Worm (Caenorhabditis elegans): ENCODE results near the gene srh-17.

srh-17 gene

DNA sequence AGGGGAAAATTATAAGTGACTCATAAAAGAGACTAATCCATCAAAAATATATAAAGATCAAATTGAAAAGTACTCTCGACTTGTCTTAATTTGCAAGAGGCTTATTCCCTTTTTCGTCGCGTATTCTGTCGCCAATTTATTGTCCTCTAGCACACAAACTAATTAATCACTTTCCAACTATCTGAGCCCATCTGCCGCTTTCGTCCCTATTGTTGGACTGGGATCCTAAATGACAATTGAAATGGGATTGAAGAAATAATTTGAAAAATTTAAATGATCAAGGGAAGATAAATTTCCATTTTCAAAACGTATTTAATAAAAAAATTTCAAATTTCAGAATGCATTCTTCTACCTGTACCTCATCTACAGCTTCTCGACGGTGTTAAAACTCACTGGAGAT is 10.5 kb upstream of the srh-17 start:
- TF ChIP-seq ztf-4 (tag; optimal IDR thresholded peaks at IDR 0.05), result no peak
- TF ChIP-seq efl-1 (optimal IDR thresholded peaks at IDR 0.05), result no peak
- peak in 1 of 2 experiments; percentile 78 for TF ChIP-seq efl-1 (GFP tag; optimal IDR thresholded peaks at IDR 0.05 in 1 of 2)
- TF ChIP-seq sup-37 (GFP tag; optimal IDR thresholded peaks at IDR 0.05), result no peak
- peak in 1 of 2 experiments; percentile 19 for TF ChIP-seq ztf-11 (tag; optimal IDR thresholded peaks at IDR 0.05)
- TF ChIP-seq fos-1 (tag; optimal IDR thresholded peaks at IDR 0.05), result no peak
- TF ChIP-seq C34B4.2 (tag; optimal IDR thresholded peaks at IDR 0.05), result no peak

DNA sequence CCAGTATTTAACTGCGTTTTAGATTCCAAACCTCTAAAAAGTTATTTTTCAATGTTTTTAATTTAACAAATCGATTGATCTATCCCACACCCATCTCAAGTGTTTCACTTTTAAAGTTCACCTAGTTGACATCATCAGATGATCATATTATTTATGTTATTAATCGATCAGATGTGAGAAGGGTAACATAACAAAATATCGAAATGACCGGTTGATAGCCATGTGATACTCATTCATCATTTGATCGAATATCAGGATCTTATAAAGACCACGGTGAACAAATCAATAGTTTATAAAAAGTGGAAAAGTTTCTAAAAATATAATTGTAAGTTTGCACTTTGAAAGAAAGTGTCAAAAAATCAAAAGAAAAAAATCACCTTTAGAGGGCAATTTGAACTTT is 5.4 kb upstream of the srh-17 start:
- no peak for TF ChIP-seq nhr-19 (GFP tag; conservative IDR thresholded peaks at IDR 0.05)
- TF ChIP-seq nhr-237 (tag; optimal IDR thresholded peaks at IDR 0.05), result no peak
- TF ChIP-seq nhr-90 (tag; optimal IDR thresholded peaks at IDR 0.05; ENCODE audit: poor library complexity), result no peak
- TF ChIP-seq lin-35 (GFP tag; optimal IDR thresholded peaks at IDR 0.05), result peak in 1 of 2 experiments; percentile 26
- no peak for TF ChIP-seq pag-3 (tag; optimal IDR thresholded peaks at IDR 0.05; ENCODE audit: borderline replicate concordance, insufficient read depth)
- no peak for TF ChIP-seq jun-1 (tag; optimal IDR thresholded peaks at IDR 0.05)
- no peak for TF ChIP-seq unc-62 (GFP tag; optimal IDR thresholded peaks at IDR 0.05)
- no peak for TF ChIP-seq ets-5 (GFP tag; IDR thresholded peaks at IDR 0.05)
- TF ChIP-seq sptf-1 (tag; optimal IDR thresholded peaks at IDR 0.05), result no peak
- TF ChIP-seq aly-2 (tag; optimal IDR thresholded peaks at IDR 0.05), result no peak
- peak in 1 of 6 experiments; percentile 53 for TF ChIP-seq elt-3 (tag; optimal IDR thresholded peaks at IDR 0.05)
- TF ChIP-seq ceh-63 (GFP tag; optimal IDR thresholded peaks at IDR 0.05), result no peak
- no peak for TF ChIP-seq tbx-2 (tag; optimal IDR thresholded peaks at IDR 0.05)
- TF ChIP-seq blmp-1 (tag; optimal IDR thresholded peaks at IDR 0.05), result peak; percentile 48
- peak in 1 of 2 experiments; percentile 15 for TF ChIP-seq lsy-2 (tag; optimal IDR thresholded peaks at IDR 0.05)

DNA sequence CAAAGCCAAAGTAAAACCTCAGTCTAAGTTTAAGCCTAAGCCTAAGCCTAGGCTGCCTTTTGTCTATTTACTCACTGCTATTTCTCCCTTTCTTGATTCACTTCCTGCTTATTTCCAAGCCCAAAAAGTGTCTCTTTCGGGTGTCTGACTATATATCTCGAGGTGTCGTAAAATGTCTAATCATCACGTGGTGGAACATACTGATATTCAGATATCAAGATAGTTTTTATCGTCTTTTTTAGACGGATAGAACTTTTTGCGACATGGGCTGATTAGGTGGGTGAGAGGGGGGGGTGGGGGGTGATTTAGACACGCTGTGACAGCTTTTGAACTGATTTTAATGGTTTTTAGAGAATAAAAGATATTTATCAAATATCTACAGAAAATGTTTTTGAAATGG is 4.1 kb upstream of the srh-17 start:
- TF ChIP-seq sup-37 (GFP tag; optimal IDR thresholded peaks at IDR 0.05), result no peak
- TF ChIP-seq C16A3.4 (tag; optimal IDR thresholded peaks at IDR 0.05), result no peak
- no peak for TF ChIP-seq C04F5.9 (tag; optimal IDR thresholded peaks at IDR 0.05)
- no peak for TF ChIP-seq snpc-4 (tag; optimal IDR thresholded peaks at IDR 0.05)
- TF ChIP-seq sptf-1 (tag; optimal IDR thresholded peaks at IDR 0.05), result no peak
- TF ChIP-seq tlp-1 (tag; optimal IDR thresholded peaks at IDR 0.05), result no peak
- no peak for TF ChIP-seq nhr-28 (tag; optimal IDR thresholded peaks at IDR 0.05)
- peak; percentile 10 for TF ChIP-seq nhr-20 (tag; optimal IDR thresholded peaks at IDR 0.05)
- no peak for TF ChIP-seq lin-13 (GFP tag; optimal IDR thresholded peaks at IDR 0.05)
- TF ChIP-seq lin-35 (GFP tag; optimal IDR thresholded peaks at IDR 0.05), result peak in 1 of 2 experiments; percentile 7
- peak; percentile 31 for TF ChIP-seq nhr-19 (GFP tag; conservative IDR thresholded peaks at IDR 0.05)
- TF ChIP-seq mef-2 (tag; optimal IDR thresholded peaks at IDR 0.05), result no peak
- peak; percentile 33 for TF ChIP-seq blmp-1 (tag; optimal IDR thresholded peaks at IDR 0.05)
- TF ChIP-seq nhr-71 (tag; optimal IDR thresholded peaks at IDR 0.05), result no peak
- TF ChIP-seq mep-1 (tag; optimal IDR thresholded peaks at IDR 0.05), result no peak
- no peak for TF ChIP-seq mab-9 (GFP tag; IDR thresholded peaks at IDR 0.05)
- no peak for TF ChIP-seq fkh-4 (tag; optimal IDR thresholded peaks at IDR 0.05; ENCODE audit: borderline replicate concordance)
- no peak for TF ChIP-seq nhr-90 (tag; optimal IDR thresholded peaks at IDR 0.05; ENCODE audit: poor library complexity)
- TF ChIP-seq efl-1 (optimal IDR thresholded peaks at IDR 0.05), result no peak
- TF ChIP-seq efl-1 (GFP tag; optimal IDR thresholded peaks at IDR 0.05 in 1 of 2), result peak in 1 of 2 experiments; percentile 85
- TF ChIP-seq pqm-1 (tag; optimal IDR thresholded peaks at IDR 0.05), result no peak
- TF ChIP-seq pag-3 (tag; optimal IDR thresholded peaks at IDR 0.05; ENCODE audit: borderline replicate concordance, insufficient read depth), result no peak
- no peak for TF ChIP-seq unc-86 (tag; optimal IDR thresholded peaks at IDR 0.05)
- no peak for TF ChIP-seq ztf-4 (tag; optimal IDR thresholded peaks at IDR 0.05)
- TF ChIP-seq nhr-85 (tag), result peak; percentile 78
- TF ChIP-seq elt-2 (tag; optimal IDR thresholded peaks at IDR 0.05), result no peak
- TF ChIP-seq ces-1 (GFP tag; optimal IDR thresholded peaks at IDR 0.05), result no peak
- no peak for TF ChIP-seq isw-1 (GFP tag; IDR thresholded peaks at IDR 0.05)
- TF ChIP-seq pax-3 (tag; optimal IDR thresholded peaks at IDR 0.05), result no peak
- TF ChIP-seq ceh-90 (tag; optimal IDR thresholded peaks at IDR 0.05), result no peak
- TF ChIP-seq unc-62 (GFP tag; optimal IDR thresholded peaks at IDR 0.05), result no peak
- no peak for TF ChIP-seq ceh-63 (GFP tag; optimal IDR thresholded peaks at IDR 0.05)
- TF ChIP-seq rnt-1 (tag; optimal IDR thresholded peaks at IDR 0.05), result no peak
- TF ChIP-seq zag-1 (tag; optimal IDR thresholded peaks at IDR 0.05), result no peak
- no peak for TF ChIP-seq lir-3 (tag; optimal IDR thresholded peaks at IDR 0.05; ENCODE audit: poor library complexity)
- peak in 3 of 6 experiments; percentile 10 to 73 (median 64) for TF ChIP-seq elt-3 (tag; optimal IDR thresholded peaks at IDR 0.05)
- TF ChIP-seq xbp-1 (tag; optimal IDR thresholded peaks at IDR 0.05), result no peak
- no peak for TF ChIP-seq ceh-88 (GFP tag; IDR thresholded peaks at IDR 0.05)
- TF ChIP-seq F16B12.6 (tag; optimal IDR thresholded peaks at IDR 0.05), result no peak
- no peak for TF ChIP-seq sox-4 (tag; optimal IDR thresholded peaks at IDR 0.05)

All from whole organism, L1 larva.